Worm (Caenorhabditis elegans) whole organism, young adult: ENCODE results near the gene F23B2.7.

Experiments
- B0035.1 ChIP-seq: sonication (generic microtip); optimal IDR thresholded peaks from 2 replicates; lab custom pipeline; 2016; ENCODE audit warnings: missing genetic modification characterization, mild to moderate bottlenecking, missing compliant biosample characterization, missing genotype, missing genetic modification reagents
- C17E4.6 ChIP-seq: fragments of 200-800 bp; sonication (Bioruptor generic); IDR thresholded peaks from 2 replicates; pipeline ENCODE4 v1.3.6; 2022; ENCODE audit warnings: missing genetic modification reagents, missing genetic modification characterization, missing compliant biosample characterization
- F55B11.4 ChIP-seq: sonication (generic microtip); optimal IDR thresholded peaks from 2 replicates; lab custom pipeline; 2016; ENCODE audit warnings: missing compliant biosample characterization, missing genetic modification characterization, borderline replicate concordance; ENCODE audit not compliant: insufficient read depth
- F57C9.4 ChIP-seq: sonication (generic microtip); optimal IDR thresholded peaks from 2 replicates; lab custom pipeline; 2017; ENCODE audit warnings: mild to moderate bottlenecking, missing genetic modification characterization, missing compliant biosample characterization
- K11D2.4 ChIP-seq: fragments of 200-800 bp; sonication (Bioruptor generic); IDR thresholded peaks from 2 replicates; pipeline ENCODE4 v1.3.6; 2022; ENCODE audit warnings: missing genetic modification reagents, missing genetic modification characterization, missing compliant biosample characterization
- T07F8.4 ChIP-seq: sonication (generic microtip); optimal IDR thresholded peaks from 2 replicates; lab custom pipeline; 2016; ENCODE audit warnings: mild to moderate bottlenecking, missing genetic modification characterization, moderate library complexity, missing compliant biosample characterization
- T26A5.8 ChIP-seq: sonication (generic microtip); optimal IDR thresholded peaks from 2 replicates; lab custom pipeline; 2016; ENCODE audit warnings: missing genetic modification characterization, missing compliant biosample characterization
- Y53F4B.3 ChIP-seq: fragments of 200-800 bp; sonication (Bioruptor generic); IDR thresholded peaks from 2 replicates; pipeline ENCODE4 v1.3.6; 2022; ENCODE audit warnings: missing genetic modification reagents, missing genetic modification characterization, missing compliant biosample characterization
- Y53G8AR.9 ChIP-seq: fragments of 200-800 bp; sonication (Bioruptor generic); conservative IDR thresholded peaks from 2 replicates; pipeline ENCODE4 v1.3.6; 2022; ENCODE audit warnings: missing genetic modification reagents, missing genetic modification characterization, missing compliant biosample characterization
- Y79H2A.3 ChIP-seq: fragments of 200-800 bp; sonication (Bioruptor generic); conservative IDR thresholded peaks from 2 replicates; pipeline ENCODE4 v1.3.6; 2022; ENCODE audit warnings: missing genetic modification reagents, missing genetic modification characterization, missing compliant biosample characterization
- akir-1 ChIP-seq: fragments of 200-800 bp; sonication (Bioruptor generic); optimal IDR thresholded peaks from 2 replicates; lab custom pipeline; 2018; ENCODE audit warnings: mild to moderate bottlenecking, missing genetic modification characterization, moderate library complexity, missing compliant biosample characterization
- aptf-2 ChIP-seq: fragments of 200-800 bp; sonication (Bioruptor generic); conservative IDR thresholded peaks from 2 replicates; pipeline ENCODE4 v1.3.6; 2022; ENCODE audit warnings: missing genetic modification reagents, missing genetic modification characterization, missing compliant biosample characterization
- bed-1 ChIP-seq: fragments of 200-800 bp; sonication (Bioruptor generic); IDR thresholded peaks from 2 replicates; pipeline ENCODE4 v1.3.6; 2022; ENCODE audit warnings: missing genetic modification reagents, missing genetic modification characterization, missing compliant biosample characterization
- cebp-1 ChIP-seq, 2 experiments: fragments of 200-800 bp in 1 of 2; sonication (Bioruptor generic) in 1 of 2; sonication (generic microtip) in 1 of 2; IDR thresholded peaks in 1 of 2; optimal IDR thresholded peaks in 1 of 2; 2 replicates each; pipeline versions ENCODE4 v1.3.6 to Lab custom; 2017 to 2022; ENCODE audit warnings: missing compliant biosample characterization in 2 of 2, missing genetic modification characterization in 2 of 2, mild to moderate bottlenecking in 1 of 2, missing genetic modification reagents in 1 of 2, moderate library complexity in 1 of 2
- ceh-27 ChIP-seq: fragments of 200-800 bp; sonication (Bioruptor generic); optimal IDR thresholded peaks from 2 replicates; lab custom pipeline; 2018; ENCODE audit warnings: mild to moderate bottlenecking, missing genetic modification characterization, moderate library complexity, missing compliant biosample characterization
- ceh-79 ChIP-seq: sonication (generic microtip); optimal IDR thresholded peaks from 2 replicates; lab custom pipeline; 2017; ENCODE audit warnings: mild to moderate bottlenecking, missing genetic modification characterization, missing compliant biosample characterization
- die-1 ChIP-seq: sonication (generic microtip); optimal IDR thresholded peaks from 2 replicates; lab custom pipeline; 2016; ENCODE audit warnings: missing genotype, mild to moderate bottlenecking, missing genetic modification characterization, missing compliant biosample characterization
- dox-1 ChIP-seq: fragments of 200-800 bp; sonication (Bioruptor generic); IDR thresholded peaks from 2 replicates; pipeline ENCODE4 v1.3.6; 2022; ENCODE audit warnings: missing genetic modification reagents, missing genetic modification characterization, missing compliant biosample characterization
- dpl-1 ChIP-seq: fragments of 150-350 bp; optimal IDR thresholded peaks from 2 replicates; lab custom pipeline; 2014; ENCODE audit warnings: missing biosample characterization, missing genetic modification reagents, missing genetic modification characterization
- egl-44 ChIP-seq: fragments of 200-800 bp; sonication (Bioruptor generic); IDR thresholded peaks from 2 replicates; pipeline ENCODE4 v1.3.6; 2022; ENCODE audit warnings: missing genetic modification reagents, missing genetic modification characterization, missing compliant biosample characterization
- ets-4 ChIP-seq: fragments of 200-800 bp; sonication (Bioruptor generic); optimal IDR thresholded peaks from 2 replicates; lab custom pipeline; 2018; ENCODE audit warnings: mild to moderate bottlenecking, missing genetic modification characterization, missing compliant biosample characterization
- fkh-3 ChIP-seq: sonication (generic microtip); optimal IDR thresholded peaks from 2 replicates; lab custom pipeline; 2016; ENCODE audit warnings: mild to moderate bottlenecking, missing genetic modification characterization, missing compliant biosample characterization
- gei-17 ChIP-seq: fragments of 200-800 bp; sonication (Bioruptor generic); optimal IDR thresholded peaks from 2 replicates; lab custom pipeline; 2018; ENCODE audit warnings: mild to moderate bottlenecking, missing genetic modification characterization, missing compliant biosample characterization
- him-1 ChIP-seq: sonication (generic microtip); optimal IDR thresholded peaks from 2 replicates; lab custom pipeline; 2016; ENCODE audit warnings: missing genotype, missing genetic modification reagents, missing genetic modification characterization, missing compliant biosample characterization
- let-526 ChIP-seq: fragments of 200-800 bp; sonication (Bioruptor generic); IDR thresholded peaks from 2 replicates; pipeline ENCODE4 v1.3.6; 2022; ENCODE audit warnings: missing genetic modification reagents, missing genetic modification characterization, missing compliant biosample characterization
- let-607 ChIP-seq, 2 experiments: fragments of 200-800 bp in 1 of 2; sonication (Bioruptor generic) in 1 of 2; sonication (generic microtip) in 1 of 2; optimal IDR thresholded peaks; 2 replicates each; lab custom pipeline; 2016 to 2018; ENCODE audit warnings: mild to moderate bottlenecking in 2 of 2, missing compliant biosample characterization in 2 of 2, missing genetic modification characterization in 2 of 2, moderate library complexity in 2 of 2, missing genotype in 1 of 2
- lin-26 ChIP-seq: fragments of 200-800 bp; sonication (Bioruptor generic); IDR thresholded peaks from 2 replicates; pipeline ENCODE4 v1.3.6; 2022; ENCODE audit warnings: missing genetic modification reagents, missing genetic modification characterization, missing compliant biosample characterization
- lsy-27 ChIP-seq: sonication (generic microtip); optimal IDR thresholded peaks from 2 replicates; lab custom pipeline; 2017; ENCODE audit warnings: missing genetic modification characterization, mild to moderate bottlenecking, missing compliant biosample characterization, antibody characterized with exemption, missing genotype, borderline replicate concordance; ENCODE audit not compliant: insufficient read depth
- madf-10 ChIP-seq: sonication (generic microtip); optimal IDR thresholded peaks from 2 replicates; lab custom pipeline; 2016; ENCODE audit warnings: mild to moderate bottlenecking, missing genetic modification characterization, missing compliant biosample characterization
- madf-8 ChIP-seq: fragments of 200-800 bp; sonication (Bioruptor generic); conservative IDR thresholded peaks from 2 replicates; pipeline ENCODE4 v1.3.6; 2022; ENCODE audit warnings: missing genetic modification reagents, missing genetic modification characterization, missing compliant biosample characterization
- mel-28 ChIP-seq: sonication (generic microtip); optimal IDR thresholded peaks from 2 replicates; lab custom pipeline; 2016; ENCODE audit warnings: borderline replicate concordance, mild to moderate bottlenecking, missing genetic modification characterization, missing compliant biosample characterization
- nfya-2 ChIP-seq: fragments of 200-800 bp; sonication (Bioruptor generic); IDR thresholded peaks from 2 replicates; pipeline ENCODE4 v1.3.6; 2022; ENCODE audit warnings: missing genetic modification reagents, missing genetic modification characterization, missing compliant biosample characterization
- nfyb-1 ChIP-seq: fragments of 200-800 bp; sonication (Bioruptor generic); IDR thresholded peaks from 2 replicates; pipeline ENCODE4 v1.3.6; 2022; ENCODE audit warnings: missing genetic modification reagents, missing genetic modification characterization, missing compliant biosample characterization
- nhr-120 ChIP-seq: fragments of 200-800 bp; sonication (Bioruptor generic); IDR thresholded peaks from 2 replicates; pipeline ENCODE4 v1.3.6; 2022; ENCODE audit warnings: missing genetic modification characterization, missing compliant biosample characterization
- nhr-179 ChIP-seq: sonication (generic microtip); optimal IDR thresholded peaks from 2 replicates; lab custom pipeline; 2016; ENCODE audit warnings: mild to moderate bottlenecking, missing genetic modification characterization, missing compliant biosample characterization
- nhr-27 ChIP-seq: fragments of 200-800 bp; sonication (Bioruptor generic); optimal IDR thresholded peaks from 2 replicates; lab custom pipeline; 2018; ENCODE audit warnings: mild to moderate bottlenecking, missing genetic modification characterization, moderate library complexity, missing compliant biosample characterization
- nhr-90 ChIP-seq: sonication (generic microtip); optimal IDR thresholded peaks from 2 replicates; lab custom pipeline; 2016; ENCODE audit warnings: missing genotype, mild to moderate bottlenecking, missing genetic modification characterization, missing compliant biosample characterization
- rec-8 ChIP-seq, 2 experiments: sonication (generic microtip); optimal IDR thresholded peaks; 2 replicates each; lab custom pipeline; 2016; ENCODE audit warnings: mild to moderate bottlenecking in 2 of 2, missing genetic modification characterization in 2 of 2, missing genetic modification reagents in 2 of 2, missing genotype in 2 of 2, missing biosample characterization in 1 of 2, missing compliant biosample characterization in 1 of 2, moderate library complexity in 1 of 2
- repo-1 ChIP-seq: sonication (generic microtip); optimal IDR thresholded peaks from 2 replicates; lab custom pipeline; 2017; ENCODE audit warnings: mild to moderate bottlenecking, missing genetic modification characterization, missing compliant biosample characterization
- rpc-1 ChIP-seq, 2 experiments: fragments of 150-350 bp in 1 of 2; sonication (generic microtip) in 1 of 2; optimal IDR thresholded peaks; 2 replicates each; lab custom pipeline; 2014 to 2018; ENCODE audit warnings: missing biosample characterization in 1 of 2, missing genetic modification characterization in 1 of 2, missing genetic modification reagents in 1 of 2, missing genotype in 1 of 2
- sdz-38 ChIP-seq: sonication (generic microtip); optimal IDR thresholded peaks from 2 replicates; lab custom pipeline; 2016; ENCODE audit warnings: missing genotype, missing genetic modification characterization, missing compliant biosample characterization
- snpc-3.4 ChIP-seq: sonication (generic microtip); optimal IDR thresholded peaks from 2 replicates; lab custom pipeline; 2017; ENCODE audit warnings: missing genetic modification characterization, mild to moderate bottlenecking, missing compliant biosample characterization, antibody characterized with exemption, moderate library complexity, missing genotype, missing genetic modification reagents
- somi-1 ChIP-seq: fragments of 200-800 bp; sonication (Bioruptor generic); optimal IDR thresholded peaks from 2 replicates; lab custom pipeline; 2018; ENCODE audit warnings: mild to moderate bottlenecking, missing genetic modification characterization, missing compliant biosample characterization
- ztf-22 ChIP-seq: fragments of 200-800 bp; sonication (Bioruptor generic); optimal IDR thresholded peaks from 2 replicates; lab custom pipeline; 2018; ENCODE audit warnings: mild to moderate bottlenecking, missing genetic modification characterization, moderate library complexity, missing compliant biosample characterization
- ztf-25 ChIP-seq: fragments of 200-800 bp; sonication (Bioruptor generic); IDR thresholded peaks from 2 replicates; pipeline ENCODE4 v1.3.6; 2022; ENCODE audit warnings: missing genetic modification reagents, missing genetic modification characterization, missing compliant biosample characterization
- ztf-26 ChIP-seq: sonication (generic microtip); optimal IDR thresholded peaks from 2 replicates; lab custom pipeline; 2017; ENCODE audit warnings: missing genetic modification characterization, missing compliant biosample characterization

The F23B2.7 gene

DNA sequence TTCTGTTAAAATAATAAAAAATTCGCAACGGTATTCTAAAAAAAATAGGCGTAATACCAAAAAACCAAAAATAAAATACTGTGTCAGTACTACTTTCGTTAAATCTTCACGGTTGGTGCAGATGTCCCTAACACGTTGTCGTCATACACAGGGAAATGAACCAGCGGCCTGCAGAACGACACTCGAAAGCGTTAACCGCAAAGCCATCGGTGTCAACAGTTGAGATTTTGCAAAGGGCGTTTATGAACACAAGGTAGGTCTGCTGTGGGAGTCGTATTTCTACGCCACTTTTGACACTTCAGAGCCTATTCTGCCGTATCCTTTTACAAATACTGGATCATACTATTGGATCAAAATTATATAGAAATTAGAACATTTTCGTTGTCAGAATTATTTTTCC, 40.9 kb downstream of the F23B2.7 start (continued):
- TF ChIP-seq snpc-3.4 (peak; percentile 75), Y53F4B.3 (no peak), cebp-1 (GFP tag; IDR thresholded peaks at IDR 0.05; lab: Robert Waterston, UW) (peak; percentile 52; the same call in 1 of the 2 replicates), cebp-1 (tag; optimal IDR thresholded peaks at IDR 0.05; lab: Kevin White, UChicago) (no peak), nhr-179 (tag; lab: Kevin White, UChicago) (no peak), K11D2.4 (GFP tag; lab: Robert Waterston, UW) (no peak), gei-17 (no peak), madf-10 (peak; percentile 72), rec-8 (tag; optimal IDR thresholded peaks at IDR 0.05; lab: Kevin White, UChicago) (peak; percentile 30 to 71), repo-1 (tag; lab: Kevin White, UChicago) (no peak), C17E4.6 (GFP tag; lab: Robert Waterston, UW) (no peak), F57C9.4 (tag; lab: Kevin White, UChicago) (no peak), dpl-1 (GFP tag; lab: Kevin White, UChicago) (peak; percentile 4), ztf-22 (GFP tag; lab: Kevin White, UChicago) (no peak), T26A5.8 (tag; lab: Kevin White, UChicago) (no peak), ets-4 (GFP tag; lab: Kevin White, UChicago) (no peak), nfyb-1 (GFP tag; lab: Robert Waterston, UW) (peak; percentile 87), nhr-90 (tag; lab: Kevin White, UChicago) (peak; percentile 85), lsy-27 (tag; lab: Kevin White, UChicago) (peak; percentile 29), die-1 (peak; percentile 84), him-1 (tag; lab: Kevin White, UChicago) (peak; percentile 89), madf-8 (0 out of 2 replicates have a peak, but pooled peaks have one; percentile 5), let-607 (tag; optimal IDR thresholded peaks at IDR 0.05; lab: Kevin White, UChicago) (peak in 1 of 2 experiments; percentile 46), sdz-38 (tag; lab: Kevin White, UChicago) (no peak), T07F8.4 (tag; lab: Kevin White, UChicago) (peak; percentile 72), B0035.1 (tag; lab: Kevin White, UChicago) (no peak), let-526 (GFP tag; lab: Robert Waterston, UW) (0 out of 2 replicates have a peak, but pooled peaks have one; percentile 25), bed-1 (no peak), fkh-3 (tag; lab: Kevin White, UChicago) (no peak), dox-1 (GFP tag; lab: Robert Waterston, UW) (no peak), nfya-2 (GFP tag; lab: Robert Waterston, UW) (no peak), ztf-25 (no peak; the same call in 1 of the 2 replicates), ceh-79 (tag; lab: Kevin White, UChicago) (no peak), nhr-120 (GFP tag; lab: Robert Waterston, UW) (no peak), aptf-2 (GFP tag; lab: Robert Waterston, UW) (0 out of 2 replicates have a peak, but pooled peaks have one; percentile 36), egl-44 (no peak; the same call in 1 of the 2 replicates), mel-28 (tag; lab: Kevin White, UChicago) (no peak), ztf-26 (tag; lab: Kevin White, UChicago) (peak; percentile 27), F55B11.4 (no peak), akir-1 (no peak), nhr-27 (tag; lab: Kevin White, UChicago) (no peak), Y53G8AR.9 (no peak), lin-26 (GFP tag; lab: Robert Waterston, UW) (no peak), somi-1 (GFP tag; lab: Kevin White, UChicago) (no peak), rpc-1 (optimal IDR thresholded peaks at IDR 0.05; lab: Kevin White, UChicago) (peak; percentile 90), rpc-1 (tag; optimal IDR thresholded peaks at IDR 0.05; lab: Kevin White, UChicago) (peak; percentile 89), ceh-27 (GFP tag; lab: Kevin White, UChicago) (peak; percentile 84), Y79H2A.3 (GFP tag; lab: Robert Waterston, UW) (0 out of 2 replicates have a peak, but pooled peaks have one; percentile 27)
